Fruit fly (Drosophila melanogaster): ENCODE results near the gene CG33169.

The CG33169 gene

DNA sequence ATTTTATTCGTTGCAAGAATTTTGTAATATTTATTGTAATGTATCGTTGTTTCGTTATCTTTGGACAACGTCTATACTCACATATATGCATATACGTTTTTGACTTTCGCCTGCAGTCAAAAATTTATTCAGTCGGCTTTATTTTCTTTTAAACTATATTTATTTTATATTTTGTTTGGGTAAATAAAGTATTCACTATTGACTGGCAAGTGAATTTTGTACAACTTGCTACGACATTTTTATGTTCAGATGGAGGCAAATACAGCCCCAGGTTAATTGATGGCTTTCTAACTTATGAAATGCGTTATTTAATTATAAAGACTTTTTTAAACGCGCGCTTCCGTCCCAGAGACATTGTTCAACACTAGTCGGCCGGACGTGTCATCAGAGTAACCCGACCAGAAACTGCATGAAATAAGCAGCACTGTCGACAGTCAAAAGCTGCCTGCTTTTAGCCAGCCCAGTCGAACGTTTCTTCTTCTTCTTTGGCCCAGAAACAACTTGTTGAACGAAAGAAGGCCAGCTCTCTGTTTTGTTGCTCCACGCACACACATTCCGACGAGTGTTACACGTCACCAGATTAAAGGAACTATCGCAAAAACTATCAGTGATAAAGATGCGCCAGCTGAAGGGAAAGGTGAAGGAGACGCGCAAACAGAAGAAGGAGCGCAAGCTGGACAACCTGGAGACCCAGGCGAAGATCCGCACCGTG, at the start of gene CG33169 (continued):
- TF ChIP-seq Camta (GFP tag; optimal IDR thresholded peaks at IDR 0.05) (peak; percentile 83), CG6689 (GFP tag; IDR thresholded peaks at IDR 0.05) (0 out of 2 replicates have a peak, but pooled peaks have one; percentile 58), CG9215 (GFP tag; IDR thresholded peaks at IDR 0.05) (peak; percentile 80), ems (GFP tag; optimal IDR thresholded peaks at IDR 0.05) (peak; percentile 86), Hmr (GFP tag; optimal IDR thresholded peaks at IDR 0.05) (peak; percentile 92), Aef1 (GFP tag; IDR thresholded peaks at IDR 0.05) (peak; percentile 89), z (GFP tag; IDR thresholded peaks at IDR 0.05) (no peak), ewg (GFP tag; optimal IDR thresholded peaks at IDR 0.05) (peak; percentile 85), Dfd (GFP tag; optimal IDR thresholded peaks at IDR 0.05) (no peak), Taf1 (GFP tag; IDR thresholded peaks at IDR 0.05) (no peak), CG6254 (GFP tag; optimal IDR thresholded peaks at IDR 0.05) (no peak), CG30403 (GFP tag; optimal IDR thresholded peaks at IDR 0.05) (peak; percentile 78), CG8924 (tag; optimal IDR thresholded peaks at IDR 0.05) (peak; percentile 58), CG3163 (GFP tag; optimal IDR thresholded peaks at IDR 0.05) (peak; percentile 77), jumu (GFP tag; optimal IDR thresholded peaks at IDR 0.05) (peak; percentile 91), CG14441 (GFP tag; IDR thresholded peaks at IDR 0.05) (peak; percentile 69; the same call in 1 of the 2 replicates), Dp (GFP tag; optimal IDR thresholded peaks at IDR 0.05) (peak; percentile 100), Lpt (GFP tag; optimal IDR thresholded peaks at IDR 0.05) (no peak), CG1529 (GFP tag; optimal IDR thresholded peaks at IDR 0.05) (peak; percentile 40), CG9437 (GFP tag; optimal IDR thresholded peaks at IDR 0.05) (peak; percentile 12), CG7839 (tag; optimal IDR thresholded peaks at IDR 0.05) (peak; percentile 77), Myb (GFP tag; optimal IDR thresholded peaks at IDR 0.05) (peak; percentile 91), CG16813 (GFP tag; IDR thresholded peaks at IDR 0.05; ENCODE audit: partially characterized antibody) (peak; percentile 71), Trl (optimal IDR thresholded peaks at IDR 0.05) (no peak), Trl (GFP tag; optimal IDR thresholded peaks at IDR 0.05) (peak; percentile 93), Max (GFP tag; optimal IDR thresholded peaks at IDR 0.05) (peak; percentile 84), chinmo (GFP tag; IDR thresholded peaks at IDR 0.05; ENCODE audit: partially characterized antibody) (peak; percentile 76; the same call in 3 of the 4 replicates), CG33557 (GFP tag; optimal IDR thresholded peaks at IDR 0.05) (peak; percentile 47), yki (optimal IDR thresholded peaks at IDR 0.05) (no peak), amos (GFP tag; IDR thresholded peaks at IDR 0.05; ENCODE audit: partially characterized antibody) (peak; percentile 76), CG16863 (GFP tag; optimal IDR thresholded peaks at IDR 0.05) (peak; percentile 82), fd3F (GFP tag; optimal IDR thresholded peaks at IDR 0.05) (peak; percentile 66), E2f2 (GFP tag; IDR thresholded peaks at IDR 0.05) (peak; percentile 100), vnd (GFP tag; IDR thresholded peaks at IDR 0.05; ENCODE audit: partially characterized antibody) (peak; percentile 56; the same call in 1 of the 3 replicates), unc-4 (GFP tag; IDR thresholded peaks at IDR 0.05; ENCODE audit: partially characterized antibody) (peak; percentile 57), sima (GFP tag; optimal IDR thresholded peaks at IDR 0.05) (peak; percentile 28), ap (GFP tag; IDR thresholded peaks at IDR 0.05) (0 out of 2 replicates have a peak, but pooled peaks have one; percentile 28), ERR (GFP tag; optimal IDR thresholded peaks at IDR 0.05) (peak; percentile 90), HLH3B (GFP tag; IDR thresholded peaks at IDR 0.05) (peak; percentile 65; the same call in 1 of the 2 replicates), bsh (GFP tag; optimal IDR thresholded peaks at IDR 0.05) (peak in 1 of 2 experiments; percentile 62), D19B (GFP tag; optimal IDR thresholded peaks at IDR 0.05) (peak; percentile 44), CG4617 (GFP tag; optimal IDR thresholded peaks at IDR 0.05; ENCODE audit: borderline replicate concordance) (peak; percentile 85), CG16815 (GFP tag; optimal IDR thresholded peaks at IDR 0.05) (peak; percentile 77), cg (GFP tag; optimal IDR thresholded peaks at IDR 0.05) (peak; percentile 28), ATbp (GFP tag; optimal IDR thresholded peaks at IDR 0.05) (peak; percentile 67), Hey (tag; optimal IDR thresholded peaks at IDR 0.05) (peak; percentile 71), Six4 (GFP tag; optimal IDR thresholded peaks at IDR 0.05) (peak; percentile 36), salm (tag; optimal IDR thresholded peaks at IDR 0.05) (peak; percentile 23), Hr3 (GFP tag; optimal IDR thresholded peaks at IDR 0.05) (peak; percentile 98)
